Fruit fly (Drosophila melanogaster) whole organism, embryonic: ENCODE data around the gene CAH7.

Experiments
- C15 ChIP-seq: fragments of 200-800 bp; sonication (Bioruptor generic); IDR thresholded peaks from 3 replicates; pipeline ENCODE4 v1.3.6; 2022; ENCODE audit warnings: missing biosample characterization, missing genetic modification characterization
- CG10209 ChIP-seq: fragments of 200-800 bp; sonication (Bioruptor generic); optimal IDR thresholded peaks from 3 replicates; lab custom pipeline; 2017; ENCODE audit warnings: missing biosample characterization, mild to moderate bottlenecking, missing genetic modification characterization, missing genetic modification reagents
- CG10462 ChIP-seq: fragments of 200-800 bp; sonication (Bioruptor generic); optimal IDR thresholded peaks from 2 replicates; lab custom pipeline; 2016; ENCODE audit warnings: missing biosample characterization, missing genetic modification characterization
- CG10543 ChIP-seq: fragments of 200-800 bp; sonication (Bioruptor generic); optimal IDR thresholded peaks from 3 replicates; lab custom pipeline; 2017; ENCODE audit warnings: missing biosample characterization, mild to moderate bottlenecking, missing genetic modification characterization, moderate library complexity
- CG15073 ChIP-seq: fragments of 200-800 bp; sonication (Bioruptor generic); optimal IDR thresholded peaks from 2 replicates; lab custom pipeline; 2016; ENCODE audit warnings: missing biosample characterization, missing genetic modification characterization
- CG15479 ChIP-seq: fragments of 200-800 bp; sonication (Bioruptor generic); optimal IDR thresholded peaks from 3 replicates; lab custom pipeline; 2019; ENCODE audit warnings: missing biosample characterization, mild to moderate bottlenecking, missing genetic modification characterization, moderate library complexity
- CG17359 ChIP-seq: fragments of 200-800 bp; sonication (Bioruptor generic); optimal IDR thresholded peaks from 3 replicates; lab custom pipeline; 2018; ENCODE audit warnings: missing biosample characterization, mild to moderate bottlenecking, missing genetic modification characterization, moderate library complexity
- CG2120 ChIP-seq: fragments of 200-800 bp; sonication (Bioruptor generic); optimal IDR thresholded peaks from 3 replicates; lab custom pipeline; 2016; ENCODE audit warnings: missing biosample characterization, missing genetic modification characterization
- CG2678 ChIP-seq: fragments of 200-800 bp; sonication (Bioruptor generic); optimal IDR thresholded peaks from 3 replicates; lab custom pipeline; 2019; ENCODE audit warnings: missing biosample characterization, mild to moderate bottlenecking, missing genetic modification characterization, moderate library complexity
- CG3281 ChIP-seq: fragments of 200-800 bp; sonication (Bioruptor generic); optimal IDR thresholded peaks from 3 replicates; lab custom pipeline; 2017; ENCODE audit warnings: missing biosample characterization, mild to moderate bottlenecking, missing genetic modification characterization
- CG4360 ChIP-seq: fragments of 200-800 bp; sonication (Bioruptor generic); IDR thresholded peaks from 2 replicates; pipeline ENCODE4 v1.3.6; 2022; ENCODE audit warnings: missing biosample characterization, missing genetic modification characterization
- CG5180 ChIP-seq: fragments of 200-800 bp; sonication (Bioruptor generic); optimal IDR thresholded peaks from 3 replicates; lab custom pipeline; 2017; ENCODE audit warnings: missing biosample characterization, missing genetic modification characterization, mild to moderate bottlenecking, moderate library complexity, missing genetic modification reagents
- CG7556 ChIP-seq: fragments of 200-800 bp; sonication (Bioruptor generic); optimal IDR thresholded peaks from 2 replicates; lab custom pipeline; 2017; ENCODE audit warnings: missing biosample characterization, mild to moderate bottlenecking, missing genetic modification characterization
- CG9609 ChIP-seq: fragments of 200-800 bp; sonication (Bioruptor generic); optimal IDR thresholded peaks from 3 replicates; lab custom pipeline; 2016; ENCODE audit warnings: missing biosample characterization, missing genetic modification characterization
- CHES-1-like ChIP-seq: fragments of 200-800 bp; sonication (Bioruptor generic); optimal IDR thresholded peaks from 2 replicates; lab custom pipeline; 2016; ENCODE audit warnings: missing biosample characterization, missing genetic modification characterization
- CTCF ChIP-seq: fragments of 200-800 bp; sonication (Bioruptor generic); optimal IDR thresholded peaks from 2 replicates; lab custom pipeline; 2017; ENCODE audit warnings: missing biosample characterization, mild to moderate bottlenecking, missing genetic modification characterization, moderate library complexity
- Dbx ChIP-seq: fragments of 200-800 bp; sonication (Bioruptor generic); IDR thresholded peaks from 3 replicates; pipeline ENCODE4 v1.3.6; 2022; ENCODE audit warnings: missing biosample characterization, missing genetic modification characterization
- Dfd ChIP-seq, 2 experiments: fragments of >200 bp; optimal IDR thresholded peaks; 2 replicates each; lab custom pipeline; 2017; ENCODE audit warnings: missing biosample characterization in 2 of 2, missing genetic modification characterization in 2 of 2
- H15 ChIP-seq: fragments of 200-800 bp; sonication (Bioruptor generic); IDR thresholded peaks from 3 replicates; pipeline ENCODE4 v1.3.6; 2022; ENCODE audit warnings: missing biosample characterization, missing genetic modification characterization
- Hand ChIP-seq: fragments of 200-800 bp; sonication (Bioruptor generic); optimal IDR thresholded peaks from 2 replicates; lab custom pipeline; 2017; ENCODE audit warnings: mild to moderate bottlenecking, missing biosample characterization, missing genetic modification reagents, missing genetic modification characterization
- Hr78 ChIP-seq, 2 experiments: fragments of 200-800 bp in 1 of 2; fragments of >200 bp in 1 of 2; sonication (Bioruptor generic) in 1 of 2; optimal IDR thresholded peaks; 2 replicates each; lab custom pipeline; 2017 to 2019; ENCODE audit warnings: missing biosample characterization in 2 of 2, missing genetic modification characterization in 2 of 2, mild to moderate bottlenecking in 1 of 2, moderate library complexity in 1 of 2
- Mrtf ChIP-seq: fragments of 200-800 bp; sonication (Bioruptor generic); IDR thresholded peaks from 3 replicates; pipeline ENCODE4 v1.3.6; 2022; ENCODE audit warnings: missing biosample characterization, missing genetic modification characterization
- Myb ChIP-seq: fragments of 200-800 bp; sonication (Bioruptor generic); optimal IDR thresholded peaks from 2 replicates; lab custom pipeline; 2016; ENCODE audit warnings: missing biosample characterization, missing genetic modification characterization
- Pdp1 ChIP-seq, 2 experiments: fragments of 200-800 bp; sonication (Bioruptor generic); optimal IDR thresholded peaks; 3 replicates each; lab custom pipeline; 2016; ENCODE audit warnings: missing biosample characterization in 2 of 2, missing genetic modification characterization in 2 of 2, mild to moderate bottlenecking in 1 of 2, moderate library complexity in 1 of 2
- Sox100B ChIP-seq: fragments of 200-800 bp; sonication (Bioruptor generic); optimal IDR thresholded peaks from 3 replicates; lab custom pipeline; 2018; ENCODE audit warnings: missing biosample characterization, mild to moderate bottlenecking, missing genetic modification characterization
- Ssrp ChIP-seq: fragments of 200-800 bp; sonication (Bioruptor generic); optimal IDR thresholded peaks from 2 replicates; lab custom pipeline; 2018; ENCODE audit warnings: missing biosample characterization, mild to moderate bottlenecking, missing genetic modification characterization, moderate library complexity
- Vsx1 ChIP-seq: fragments of 200-800 bp; sonication (Bioruptor generic); optimal IDR thresholded peaks from 2 replicates; lab custom pipeline; 2017; ENCODE audit warnings: missing biosample characterization, mild to moderate bottlenecking, missing genetic modification characterization, missing genetic modification reagents
- al ChIP-seq: fragments of 200-800 bp; sonication (Bioruptor generic); IDR thresholded peaks from 2 replicates; pipeline ENCODE4 v1.3.6; 2022; ENCODE audit warnings: missing biosample characterization, missing genetic modification characterization
- ash1 ChIP-seq: fragments of 200-800 bp; sonication (Bioruptor generic); optimal IDR thresholded peaks from 2 replicates; lab custom pipeline; 2018; ENCODE audit warnings: missing biosample characterization, mild to moderate bottlenecking, missing genetic modification characterization
- caup ChIP-seq: fragments of 200-800 bp; sonication (Bioruptor generic); optimal IDR thresholded peaks from 3 replicates; lab custom pipeline; 2017; ENCODE audit warnings: missing biosample characterization, mild to moderate bottlenecking, missing genetic modification characterization, moderate library complexity; ENCODE audit not compliant: severe bottlenecking
- crol ChIP-seq: fragments of 200-800 bp; sonication (Bioruptor generic); IDR thresholded peaks from 2 replicates; pipeline ENCODE4 v1.3.6; 2022; ENCODE audit warnings: missing biosample characterization, missing genetic modification characterization
- cwo ChIP-seq: fragments of 200-800 bp; sonication (Bioruptor generic); optimal IDR thresholded peaks from 3 replicates; lab custom pipeline; 2017; ENCODE audit warnings: missing biosample characterization, missing genetic modification characterization, mild to moderate bottlenecking, moderate library complexity, missing genetic modification reagents
- exex ChIP-seq: fragments of 200-800 bp; sonication (Bioruptor generic); optimal IDR thresholded peaks from 4 replicates; lab custom pipeline; 2018; ENCODE audit warnings: missing biosample characterization, mild to moderate bottlenecking, missing genetic modification characterization, moderate library complexity
- grau ChIP-seq: fragments of 200-800 bp; optimal IDR thresholded peaks from 3 replicates; lab custom pipeline; 2019; ENCODE audit warnings: missing biosample characterization, mild to moderate bottlenecking, missing genetic modification characterization, moderate library complexity
- klu ChIP-seq: fragments of 200-800 bp; sonication (Bioruptor generic); IDR thresholded peaks from 2 replicates; pipeline ENCODE4 v1.3.6; 2022; ENCODE audit warnings: missing biosample characterization, missing genetic modification characterization
- kni ChIP-seq: fragments of 200-800 bp; sonication (Bioruptor generic); optimal IDR thresholded peaks from 3 replicates; lab custom pipeline; 2017; ENCODE audit warnings: mild to moderate bottlenecking, missing biosample characterization, missing genetic modification reagents, missing genetic modification characterization
- lov ChIP-seq, 2 experiments: fragments of 200-800 bp in 1 of 2; fragments of >200 bp in 1 of 2; sonication (Bioruptor generic) in 1 of 2; IDR thresholded peaks in 1 of 2; optimal IDR thresholded peaks in 1 of 2; 2 replicates in 1 of 2; 3 replicates in 1 of 2; pipeline versions ENCODE4 v1.3.6 to Lab custom; 2017 to 2022; ENCODE audit warnings: missing biosample characterization in 1 of 2, missing genetic modification characterization in 1 of 2
- nerfin-2 ChIP-seq: fragments of 200-800 bp; sonication (Bioruptor generic); IDR thresholded peaks from 2 replicates; pipeline ENCODE4 v1.3.6; 2022; ENCODE audit warnings: missing biosample characterization, missing genetic modification characterization; ENCODE audit not compliant: partially characterized antibody
- oc ChIP-seq: fragments of 200-800 bp; sonication (Bioruptor generic); optimal IDR thresholded peaks from 2 replicates; lab custom pipeline; 2018; ENCODE audit warnings: missing biosample characterization, mild to moderate bottlenecking, missing genetic modification characterization, moderate library complexity
- onecut ChIP-seq: fragments of 200-800 bp; sonication (Bioruptor generic); IDR thresholded peaks from 2 replicates; pipeline ENCODE4 v1.3.6; 2022; ENCODE audit warnings: missing biosample characterization, missing genetic modification characterization
- otp ChIP-seq: fragments of 200-800 bp; sonication (Bioruptor generic); IDR thresholded peaks from 3 replicates; pipeline ENCODE4, ENCODE4 v1.3.6; 2022; ENCODE audit warnings: missing biosample characterization, missing genetic modification characterization
- scrt ChIP-seq: fragments of 200-800 bp; sonication (Bioruptor generic); optimal IDR thresholded peaks from 2 replicates; lab custom pipeline; 2018; ENCODE audit warnings: missing biosample characterization, mild to moderate bottlenecking, missing genetic modification characterization, moderate library complexity
- sd ChIP-seq: fragments of 200-800 bp; sonication (Bioruptor generic); optimal IDR thresholded peaks from 3 replicates; lab custom pipeline; 2018; ENCODE audit warnings: missing biosample characterization, mild to moderate bottlenecking, missing genetic modification characterization, moderate library complexity
- tgo ChIP-seq: fragments of 200-800 bp; sonication (Bioruptor generic); IDR thresholded peaks from 3 replicates; pipeline ENCODE4 v1.3.6; 2022; ENCODE audit warnings: missing biosample characterization, missing genetic modification characterization
- tio ChIP-seq: fragments of 200-800 bp; sonication (Bioruptor generic); optimal IDR thresholded peaks from 2 replicates; lab custom pipeline; 2017; ENCODE audit warnings: missing biosample characterization, missing genetic modification characterization, inconsistent platforms

CAH7 gene

DNA sequence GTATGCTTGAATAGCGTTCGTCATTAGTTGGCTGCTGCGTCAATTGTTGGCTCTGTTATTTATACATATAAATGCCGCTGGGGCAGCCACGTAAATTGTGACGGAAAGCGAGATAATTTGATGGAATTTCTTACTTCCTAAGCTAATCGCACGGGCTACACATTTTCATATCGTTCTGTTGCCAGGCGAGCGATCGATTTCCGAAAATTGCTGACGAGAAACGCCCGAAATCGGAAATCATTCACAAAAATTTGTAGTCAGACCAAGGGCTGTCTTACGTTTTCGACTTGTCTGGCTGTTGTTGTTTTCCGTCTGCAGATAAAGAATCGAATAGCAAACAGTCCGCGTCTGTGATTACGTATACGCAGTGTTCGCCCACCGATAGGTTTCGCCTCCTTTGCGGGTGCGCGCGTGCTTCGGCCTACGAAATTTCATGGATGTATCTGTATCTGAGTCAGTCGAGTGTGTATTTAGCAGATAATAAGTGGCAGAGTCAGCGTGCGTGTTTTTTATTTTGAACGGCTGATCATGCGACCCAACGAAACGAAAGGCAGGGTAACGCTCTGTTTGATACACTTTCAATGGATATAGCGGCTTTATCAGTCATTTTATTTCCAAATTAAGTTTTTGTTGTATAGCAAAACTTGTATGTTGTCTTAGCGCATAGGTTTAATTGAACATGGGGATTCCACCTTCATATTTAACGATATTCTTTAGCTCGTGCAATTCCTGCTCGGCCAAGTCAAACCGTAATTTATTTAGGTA, 14.3 kb upstream of the CAH7 start (continued):
- TF ChIP-seq CHES-1-like (GFP tag; lab: Kevin White, UChicago) (peak; percentile 68), Ssrp (tag; lab: Kevin White, UChicago) (peak; percentile 48), oc (tag; lab: Kevin White, UChicago) (peak; percentile 58), scrt (GFP tag; lab: Kevin White, UChicago) (peak; percentile 21), CG10462 (GFP tag; lab: Kevin White, UChicago) (peak; percentile 13), CG15073 (GFP tag; lab: Kevin White, UChicago) (no peak)

DNA sequence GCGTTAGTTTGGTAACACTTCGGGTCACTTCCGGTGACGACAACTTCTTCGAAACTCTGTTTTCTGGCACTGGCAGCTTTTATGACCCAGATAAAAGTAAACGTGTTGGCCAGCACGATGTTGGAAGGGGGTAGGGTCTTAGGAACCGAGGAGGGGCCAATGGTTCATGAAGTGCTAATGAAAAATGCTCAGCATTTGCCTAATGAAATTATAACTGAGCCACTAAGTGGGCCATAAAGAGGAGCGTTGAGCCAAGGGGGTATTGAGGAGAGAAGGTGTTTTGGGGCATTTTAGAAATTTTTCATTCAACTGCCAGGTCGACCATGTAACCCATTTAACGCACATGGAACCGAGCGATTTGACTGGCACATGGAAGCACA, 13.8 kb upstream of the CAH7 start:
- peak; percentile 22 for TF ChIP-seq kni
- peak; percentile 2 for TF ChIP-seq CG9609 (GFP tag; lab: Kevin White, UChicago)
- TF ChIP-seq CTCF (GFP tag; lab: Kevin White, UChicago): no peak
- no peak for TF ChIP-seq ash1 (GFP tag; lab: Kevin White, UChicago)
- TF ChIP-seq nerfin-2: 0 out of 2 replicates have a peak, but pooled peaks have one; percentile 14
- TF ChIP-seq Vsx1 (GFP tag; lab: Kevin White, UChicago): peak; percentile 71
- no peak for TF ChIP-seq Myb (GFP tag; lab: Kevin White, UChicago)
- no peak for TF ChIP-seq Mrtf (GFP tag; lab: Robert Waterston, UW)
- peak; percentile 75; the same call in 2 of the 3 replicates for TF ChIP-seq otp (GFP tag; lab: Robert Waterston, UW)
- no peak for TF ChIP-seq CG15479
- TF ChIP-seq crol (GFP tag; lab: Robert Waterston, UW): peak; percentile 54; the same call in 1 of the 2 replicates
- TF ChIP-seq H15 (GFP tag; lab: Robert Waterston, UW): 0 out of 3 replicates have a peak, but pooled peaks have one; percentile 2
- 0 out of 2 replicates have a peak, but pooled peaks have one; percentile 5 for TF ChIP-seq klu (GFP tag; lab: Robert Waterston, UW)
- TF ChIP-seq CG10209 (GFP tag; lab: Kevin White, UChicago): peak; percentile 21
- TF ChIP-seq CG3281 (GFP tag; lab: Kevin White, UChicago): peak; percentile 19
- peak in 1 of 2 experiments; percentile 73 for TF ChIP-seq Hr78 (GFP tag; optimal IDR thresholded peaks at IDR 0.05; lab: Kevin White, UChicago)
- TF ChIP-seq CG4360 (GFP tag; lab: Robert Waterston, UW): 0 out of 2 replicates have a peak, but pooled peaks have one; percentile 1
- TF ChIP-seq Dbx (GFP tag; lab: Robert Waterston, UW): 0 out of 3 replicates have a peak, but pooled peaks have one; percentile 3
- peak; percentile 29 for TF ChIP-seq cwo
- peak; percentile 37 for TF ChIP-seq sd (tag; lab: Kevin White, UChicago)
- TF ChIP-seq Sox100B: peak; percentile 15
- 0 out of 3 replicates have a peak, but pooled peaks have one; percentile 6 for TF ChIP-seq tgo (GFP tag; lab: Robert Waterston, UW)
- TF ChIP-seq tio (GFP tag; lab: Kevin White, UChicago): peak; percentile 4
- TF ChIP-seq Pdp1 (GFP tag; optimal IDR thresholded peaks at IDR 0.05; lab: Kevin White, UChicago): peak in 1 of 2 experiments; percentile 22
- TF ChIP-seq CG7556 (GFP tag; lab: Kevin White, UChicago): peak; percentile 36

DNA sequence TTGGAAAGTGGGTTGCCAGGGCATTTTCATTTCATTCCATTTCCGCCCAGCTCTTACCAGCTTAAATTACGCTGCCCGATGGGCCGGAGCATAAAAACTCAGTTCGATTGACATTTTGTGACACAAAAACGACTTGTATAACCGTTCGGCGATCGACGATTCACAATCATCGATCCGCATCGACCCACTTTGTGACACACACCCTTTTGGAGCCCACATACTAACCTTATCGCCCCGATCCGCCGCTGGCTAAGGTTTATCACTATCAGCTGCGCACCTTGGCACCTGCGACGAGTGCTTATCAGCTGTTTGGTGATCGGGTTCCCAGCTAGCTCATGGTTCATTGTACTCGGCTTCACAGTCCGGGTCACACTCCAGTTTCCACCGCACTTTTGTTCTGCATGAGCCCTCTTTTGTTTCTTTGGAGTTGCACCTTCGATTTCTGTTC, 12.6 kb upstream of the CAH7 start:
- no peak for TF ChIP-seq onecut (GFP tag; lab: Robert Waterston, UW)
- TF ChIP-seq Dfd (GFP tag; optimal IDR thresholded peaks at IDR 0.05; lab: Kevin White, UChicago): no peak
- TF ChIP-seq CG17359 (tag; lab: Kevin White, UChicago): no peak
- TF ChIP-seq grau (tag; lab: Kevin White, UChicago): no peak
- TF ChIP-seq CG2678 (tag; lab: Kevin White, UChicago): peak; percentile 25
- peak; percentile 19 for TF ChIP-seq Hand (GFP tag; lab: Kevin White, UChicago)
- TF ChIP-seq al (GFP tag; lab: Robert Waterston, UW): no peak
- peak; percentile 91 for TF ChIP-seq CG10543 (GFP tag; lab: Kevin White, UChicago)
- peak; percentile 10 for TF ChIP-seq caup (GFP tag; lab: Kevin White, UChicago)
- TF ChIP-seq CG5180: peak; percentile 31
- TF ChIP-seq lov (optimal IDR thresholded peaks at IDR 0.05; lab: Kevin White, UChicago): no peak
- no peak for TF ChIP-seq lov (GFP tag; IDR thresholded peaks at IDR 0.05; lab: Robert Waterston, UW)
- no peak for TF ChIP-seq CG2120 (GFP tag; lab: Kevin White, UChicago)
- TF ChIP-seq C15 (GFP tag; lab: Robert Waterston, UW): 0 out of 3 replicates have a peak, but pooled peaks have one; percentile 35
- peak in 1 of 2 experiments; percentile 94 for TF ChIP-seq Hr78 (GFP tag; optimal IDR thresholded peaks at IDR 0.05; lab: Kevin White, UChicago)
- TF ChIP-seq exex (tag; lab: Kevin White, UChicago): peak; percentile 86
